Worm (Caenorhabditis elegans): ENCODE measurements around the gene R105.5.

R105.5 gene

ce11 chrIV:4650624-4651094 is 14.6 kb downstream of the R105.5 start, which contains the start of gene ubc-9 (continued):
- no peak for TF ChIP-seq saeg-2 (GFP tag; IDR thresholded peaks at IDR 0.05)
- TF ChIP-seq tra-1 (GFP tag; IDR thresholded peaks at IDR 0.05), result no peak
- TF ChIP-seq aly-2 (tag; optimal IDR thresholded peaks at IDR 0.05), result no peak
- no peak for TF ChIP-seq cey-2 (tag; optimal IDR thresholded peaks at IDR 0.05; ENCODE audit: borderline replicate concordance, insufficient read depth)
- TF ChIP-seq nhr-42 (GFP tag; IDR thresholded peaks at IDR 0.05), result no peak
- no peak for TF ChIP-seq F44E2.7 (GFP tag; IDR thresholded peaks at IDR 0.05)
- TF ChIP-seq ZK337.2 (GFP tag; IDR thresholded peaks at IDR 0.05), result no peak
- TF ChIP-seq ceh-28 (tag; optimal IDR thresholded peaks at IDR 0.05), result peak; percentile 77
- TF ChIP-seq dmd-9 (GFP tag; IDR thresholded peaks at IDR 0.05), result no peak
- peak; percentile 90 for TF ChIP-seq mes-2 (tag; optimal IDR thresholded peaks at IDR 0.05; ENCODE audit: poor library complexity, severe bottlenecking)
- no peak for TF ChIP-seq Y75B8A.6 (GFP tag; IDR thresholded peaks at IDR 0.05)
- no peak for TF ChIP-seq nhr-41 (GFP tag; IDR thresholded peaks at IDR 0.05)
- peak; percentile 48 for TF ChIP-seq nhr-11 (tag; optimal IDR thresholded peaks at IDR 0.05)
- no peak; the same call in 1 of the 2 replicates for TF ChIP-seq pha-4 (GFP tag; IDR thresholded peaks at IDR 0.05)
- TF ChIP-seq pha-4 (tag; optimal IDR thresholded peaks at IDR 0.05), result no peak
- TF ChIP-seq mdl-1 (tag; optimal IDR thresholded peaks at IDR 0.05), result no peak
- TF ChIP-seq lsy-2 (tag; optimal IDR thresholded peaks at IDR 0.05), result peak; percentile 33 to 81
- TF ChIP-seq set-16 (GFP tag; IDR thresholded peaks at IDR 0.05), result no peak
- no peak for TF ChIP-seq unc-39 (tag; optimal IDR thresholded peaks at IDR 0.05)
- TF ChIP-seq ztf-11 (tag; optimal IDR thresholded peaks at IDR 0.05), result no peak
- TF ChIP-seq ama-1 (optimal IDR thresholded peaks at IDR 0.05), result no peak
- TF ChIP-seq fkh-10 (GFP tag; optimal IDR thresholded peaks at IDR 0.05), result peak; percentile 20
- TF ChIP-seq sdz-12 (GFP tag; optimal IDR thresholded peaks at IDR 0.05), result no peak
- no peak for TF ChIP-seq zip-11 (GFP tag; IDR thresholded peaks at IDR 0.05)
- no peak for TF ChIP-seq daf-16 (GFP tag; optimal IDR thresholded peaks at IDR 0.05)
- peak; percentile 44 for TF ChIP-seq daf-16 (tag; optimal IDR thresholded peaks at IDR 0.05)
- no peak for TF ChIP-seq egl-27 (tag; optimal IDR thresholded peaks at IDR 0.05)
- no peak for TF ChIP-seq T20F7.1 (GFP tag; optimal IDR thresholded peaks at IDR 0.05)
- TF ChIP-seq hlh-11 (tag; optimal IDR thresholded peaks at IDR 0.05), result peak; percentile 74
- no peak for TF ChIP-seq daf-19 (GFP tag; conservative IDR thresholded peaks at IDR 0.05)
- TF ChIP-seq R02D3.7 (tag; optimal IDR thresholded peaks at IDR 0.05), result no peak
- TF ChIP-seq php-3 (GFP tag; IDR thresholded peaks at IDR 0.05), result no peak
- TF ChIP-seq fos-1 (tag; optimal IDR thresholded peaks at IDR 0.05), result no peak
- TF ChIP-seq madf-9 (GFP tag; conservative IDR thresholded peaks at IDR 0.05), result no peak
- TF ChIP-seq unc-62 (GFP tag; optimal IDR thresholded peaks at IDR 0.05 in 1 of 2), result no peak
- no peak for TF ChIP-seq unc-62 (tag; optimal IDR thresholded peaks at IDR 0.05)
- no peak for TF ChIP-seq attf-4 (tag; optimal IDR thresholded peaks at IDR 0.05)
- TF ChIP-seq hmg-1.1 (GFP tag; IDR thresholded peaks at IDR 0.05), result peak; percentile 80
- TF ChIP-seq gei-8 (GFP tag; optimal IDR thresholded peaks at IDR 0.05), result no peak
- no peak for TF ChIP-seq D1046.2 (GFP tag; IDR thresholded peaks at IDR 0.05)
- TF ChIP-seq Y105C5A.15 (GFP tag; IDR thresholded peaks at IDR 0.05), result no peak
- no peak for TF ChIP-seq ceh-44 (GFP tag; IDR thresholded peaks at IDR 0.05)
- TF ChIP-seq lir-3 (tag; optimal IDR thresholded peaks at IDR 0.05), result no peak
- no peak for TF ChIP-seq jun-1 (tag; optimal IDR thresholded peaks at IDR 0.05)
- peak; percentile 75 for TF ChIP-seq dpl-1 (GFP tag; optimal IDR thresholded peaks at IDR 0.05)
- no peak for TF ChIP-seq ces-1 (GFP tag; optimal IDR thresholded peaks at IDR 0.05)
- no peak for TF ChIP-seq zfp-2 (tag; optimal IDR thresholded peaks at IDR 0.05)
- TF ChIP-seq F37D6.2 (tag; optimal IDR thresholded peaks at IDR 0.05), result peak; percentile 49
- peak; percentile 56; the same call in 1 of the 2 replicates for TF ChIP-seq ctbp-1 (GFP tag; IDR thresholded peaks at IDR 0.05)
- TF ChIP-seq nhr-25 (tag; optimal IDR thresholded peaks at IDR 0.05; ENCODE audit: borderline replicate concordance, insufficient read depth), result no peak
- TF ChIP-seq nhr-237 (tag; optimal IDR thresholded peaks at IDR 0.05), result no peak
- no peak for TF ChIP-seq ceh-82 (tag; optimal IDR thresholded peaks at IDR 0.05)
- TF ChIP-seq ceh-62 (tag; optimal IDR thresholded peaks at IDR 0.05), result no peak

All from whole organism, L4 larva.